Worm (Caenorhabditis elegans): ENCODE data around the gene T08A11.1.

T08A11.1 gene

ce11 chrIII:4208210-4208609 lies 54.7 kb downstream of the T08A11.1 start:
- TF ChIP-seq ceh-31 (tag; optimal IDR thresholded peaks at IDR 0.05) (peak; percentile 45), sdc-2 (tag; optimal IDR thresholded peaks at IDR 0.05) (no peak)

ce11 chrIII:4205751-4206327 lies 57.1 kb downstream of the T08A11.1 start, which contains the start of gene R74.8:
R74.8 (plus strand) TSS chrIII:4206277.
- TF ChIP-seq ceh-22 (tag; optimal IDR thresholded peaks at IDR 0.05): no peak
- no peak for TF ChIP-seq ceh-14 (tag; optimal IDR thresholded peaks at IDR 0.05)
- no peak for TF ChIP-seq fkh-6 (tag; optimal IDR thresholded peaks at IDR 0.05)
- no peak for TF ChIP-seq ceh-48 (tag; optimal IDR thresholded peaks at IDR 0.05)
- TF ChIP-seq rnt-1 (tag; optimal IDR thresholded peaks at IDR 0.05): no peak
- no peak for TF ChIP-seq tbx-7 (tag; optimal IDR thresholded peaks at IDR 0.05)
- TF ChIP-seq ttx-3 (tag; optimal IDR thresholded peaks at IDR 0.05): no peak
- TF ChIP-seq dmd-4 (tag; optimal IDR thresholded peaks at IDR 0.05; ENCODE audit: borderline replicate concordance): no peak
- no peak for TF ChIP-seq pqm-1 (tag; optimal IDR thresholded peaks at IDR 0.05)
- no peak for TF ChIP-seq syd-9 (tag; optimal IDR thresholded peaks at IDR 0.05)
- no peak for TF ChIP-seq nfya-1 (tag; optimal IDR thresholded peaks at IDR 0.05)
- no peak for TF ChIP-seq dve-1 (tag; optimal IDR thresholded peaks at IDR 0.05)
- no peak for TF ChIP-seq C08G9.2 (tag; optimal IDR thresholded peaks at IDR 0.05)
- no peak for TF ChIP-seq eyg-1 (tag; optimal IDR thresholded peaks at IDR 0.05)
- no peak for TF ChIP-seq pha-2 (tag; optimal IDR thresholded peaks at IDR 0.05)
- TF ChIP-seq K09A11.1 (tag; optimal IDR thresholded peaks at IDR 0.05; ENCODE audit: insufficient read depth): no peak
- no peak for TF ChIP-seq hlh-13 (GFP tag; optimal IDR thresholded peaks at IDR 0.05)
- TF ChIP-seq elt-4 (tag; optimal IDR thresholded peaks at IDR 0.05): no peak
- no peak for TF ChIP-seq F13H6.1 (tag; optimal IDR thresholded peaks at IDR 0.05)

DNA sequence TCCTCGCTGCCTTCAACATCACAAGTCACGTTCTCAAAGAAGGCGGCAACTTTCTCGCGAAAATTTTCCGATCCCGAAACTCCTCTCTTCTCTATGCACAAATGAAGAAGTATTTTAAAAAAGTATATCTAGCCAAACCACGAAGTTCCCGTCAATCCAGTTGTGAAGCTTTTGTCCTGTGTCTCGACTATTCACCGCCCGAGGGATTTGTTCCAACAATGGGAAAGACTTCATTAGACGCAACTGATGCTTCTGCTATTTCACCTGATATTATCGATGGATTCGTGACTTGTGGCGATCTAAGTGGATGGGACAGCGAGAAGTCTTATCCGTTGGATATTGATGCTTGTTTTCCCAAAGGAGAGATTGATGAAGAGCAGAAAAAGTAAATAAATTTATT lies 58.0 kb downstream of the T08A11.1 start:
- TF ChIP-seq hlh-13 (GFP tag; optimal IDR thresholded peaks at IDR 0.05) (no peak), sdc-2 (tag; optimal IDR thresholded peaks at IDR 0.05) (no peak), unc-86 (tag; optimal IDR thresholded peaks at IDR 0.05) (no peak), fkh-6 (tag; optimal IDR thresholded peaks at IDR 0.05) (no peak), ref-2 (tag; optimal IDR thresholded peaks at IDR 0.05) (no peak), K09A11.1 (tag; optimal IDR thresholded peaks at IDR 0.05; ENCODE audit: insufficient read depth) (no peak)

DNA sequence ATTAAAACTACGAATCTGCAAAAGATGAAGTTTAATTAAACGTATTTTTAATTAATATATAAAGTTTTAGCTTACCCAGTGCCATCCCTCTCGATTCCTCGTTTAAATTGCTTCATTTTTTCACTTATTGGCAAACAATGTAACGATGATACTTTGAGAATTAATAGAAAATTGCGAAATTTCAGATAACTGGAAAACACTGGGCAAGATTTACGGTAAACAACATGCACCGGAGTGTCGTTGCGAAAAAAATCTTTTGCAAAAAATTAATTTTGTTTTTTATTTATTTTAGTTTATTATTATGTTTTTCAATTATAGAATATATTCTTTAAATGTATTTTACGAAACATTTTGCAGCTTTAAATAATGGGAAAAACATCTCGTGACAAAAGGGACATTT lies 58.9 kb downstream of the T08A11.1 start, which contains the start of the genes pelo-1 and R74.7:
pelo-1 (minus strand) TSS at position 151 of the 400 bp plus-strand sequence.
R74.7 (plus strand) TSS at position 358 of the 400 bp plus-strand sequence.
- TF ChIP-seq ceh-19 (GFP tag; optimal IDR thresholded peaks at IDR 0.05): no peak
- no peak for TF ChIP-seq ceh-6 (GFP tag; optimal IDR thresholded peaks at IDR 0.05)
- no peak for TF ChIP-seq lin-11 (tag; optimal IDR thresholded peaks at IDR 0.05)
- no peak for TF ChIP-seq F13H6.1 (tag; optimal IDR thresholded peaks at IDR 0.05)
- TF ChIP-seq sox-2 (GFP tag; IDR thresholded peaks at IDR 0.05): no peak
- TF ChIP-seq zip-5 (tag; optimal IDR thresholded peaks at IDR 0.05): no peak
- TF ChIP-seq unc-42 (tag; optimal IDR thresholded peaks at IDR 0.05): no peak
- TF ChIP-seq eyg-1 (tag; optimal IDR thresholded peaks at IDR 0.05): no peak
- no peak for TF ChIP-seq ama-1 (optimal IDR thresholded peaks at IDR 0.05)
- no peak for TF ChIP-seq ceh-9 (tag; optimal IDR thresholded peaks at IDR 0.05)
- TF ChIP-seq nfya-1 (tag; optimal IDR thresholded peaks at IDR 0.05): no peak

All from whole organism, late embryonic.